Fruit fly (Drosophila melanogaster) whole organism: Measurements from ENCODE around the gene sdk.

ENCODE experiments used
- Dll ChIP-seq: fragments of >200 bp; optimal IDR thresholded peaks from 2 replicates; lab custom pipeline; 2017
- pan ChIP-seq: fragments of >200 bp; optimal IDR thresholded peaks from 2 replicates; lab custom pipeline; 2017
- usp ChIP-seq: fragments of >200 bp; optimal IDR thresholded peaks from 2 replicates; lab custom pipeline; 2017; ENCODE audit warnings: missing biosample characterization, missing genetic modification characterization, mixed read lengths

DNA sequence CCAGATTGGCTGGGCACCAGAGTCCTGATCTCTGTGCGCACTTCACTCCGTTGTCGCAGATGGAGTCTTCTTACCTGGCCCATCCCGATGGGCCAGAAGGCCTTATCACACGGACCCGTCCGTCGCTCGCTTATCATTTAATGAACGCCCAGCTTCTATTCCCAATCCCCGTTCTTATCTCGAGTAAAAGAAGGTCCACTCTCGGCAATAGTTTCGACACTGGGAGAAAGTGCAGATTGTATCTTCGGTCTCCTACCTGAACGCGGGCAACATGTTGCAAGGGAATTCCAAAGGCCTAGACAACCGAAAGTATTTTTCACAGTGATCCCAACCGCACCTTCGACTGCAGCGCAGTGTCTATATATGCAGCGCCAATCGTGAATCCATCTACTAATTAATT, 79.5 kb downstream of the sdk start:
- TF ChIP-seq pan (lab: Kevin White, UChicago) (no peak), usp (no peak), Dll (no peak)
